Fruit fly (Drosophila melanogaster): ENCODE results near the gene hiro.

hiro gene

DNA sequence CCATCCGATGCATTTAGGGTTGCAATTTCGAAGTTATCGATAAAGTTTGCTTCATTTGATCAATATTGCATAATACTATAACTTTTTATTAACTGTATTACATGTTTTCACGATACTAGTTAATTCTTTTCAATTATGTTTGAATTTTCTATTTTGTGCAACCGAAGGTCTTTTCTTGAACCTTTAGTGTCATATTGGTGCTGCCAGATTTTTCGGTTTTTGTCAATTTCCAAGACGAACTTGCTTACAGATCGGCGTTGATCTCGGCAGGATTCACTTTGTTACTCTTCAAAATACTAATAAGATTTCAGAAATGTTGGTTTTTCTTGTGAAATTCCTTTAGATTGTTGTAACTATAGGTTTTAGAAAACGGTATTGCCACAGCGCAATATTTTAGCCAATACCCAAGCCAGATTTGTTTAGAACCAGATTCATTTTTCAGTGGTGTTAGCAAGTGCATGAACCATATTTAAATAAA lies 22.6 kb upstream of the hiro start, which contains the start of gene CkIIalpha-i3:
TSS of gene CkIIalpha-i3 (minus strand) at position 263 of the 478 bp plus-strand sequence.
- no peak for TF ChIP-seq Ets98B (GFP tag; IDR thresholded peaks at IDR 0.05)
- TF ChIP-seq fd96Ca (GFP tag; IDR thresholded peaks at IDR 0.05), result no peak
- no peak for TF ChIP-seq CG4496 (GFP tag; IDR thresholded peaks at IDR 0.05)
- TF ChIP-seq EcR (GFP tag; optimal IDR thresholded peaks at IDR 0.05), result no peak
- TF ChIP-seq CG12605 (GFP tag; IDR thresholded peaks at IDR 0.05), result no peak
- no peak for TF ChIP-seq CG8301 (tag; optimal IDR thresholded peaks at IDR 0.05)
- no peak for TF ChIP-seq rn (GFP tag; IDR thresholded peaks at IDR 0.05)
- TF ChIP-seq CG34367 (tag; optimal IDR thresholded peaks at IDR 0.05), result no peak
- TF ChIP-seq Pif1B (GFP tag; optimal IDR thresholded peaks at IDR 0.05), result no peak
- TF ChIP-seq CG32121 (GFP tag; IDR thresholded peaks at IDR 0.05), result no peak
- no peak for TF ChIP-seq gl (tag; optimal IDR thresholded peaks at IDR 0.05)
- no peak for TF ChIP-seq CG15710 (tag; optimal IDR thresholded peaks at IDR 0.05)

DNA sequence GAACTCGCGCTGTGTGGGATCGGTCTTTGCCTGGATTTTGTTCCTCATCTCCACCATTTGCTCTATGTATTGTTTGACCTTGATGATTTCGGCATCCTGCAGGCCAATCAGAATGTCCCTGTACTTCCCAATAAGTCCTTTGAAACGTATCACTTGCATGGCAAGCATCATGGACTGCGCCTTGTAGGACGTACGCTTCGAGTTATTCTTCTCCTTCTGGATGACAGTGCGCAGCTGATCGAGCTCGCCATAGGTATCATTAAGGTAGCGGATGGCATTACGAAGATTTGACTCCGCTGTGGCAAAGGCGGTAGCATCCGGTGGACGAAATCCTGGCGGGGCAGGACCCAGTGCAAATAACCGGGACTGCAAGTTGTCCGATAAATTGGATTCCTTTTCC lies 22.1 kb upstream of the hiro start:
- TF ChIP-seq EcR (GFP tag; optimal IDR thresholded peaks at IDR 0.05) (no peak), gl (tag; optimal IDR thresholded peaks at IDR 0.05) (no peak), rn (GFP tag; IDR thresholded peaks at IDR 0.05) (no peak), CG8159 (tag; optimal IDR thresholded peaks at IDR 0.05) (no peak), CG9948 (tag; optimal IDR thresholded peaks at IDR 0.05) (no peak), CG14655 (GFP tag; optimal IDR thresholded peaks at IDR 0.05) (no peak), CG17806 (tag; optimal IDR thresholded peaks at IDR 0.05) (no peak), CG13204 (GFP tag; optimal IDR thresholded peaks at IDR 0.05) (no peak), CG12605 (GFP tag; IDR thresholded peaks at IDR 0.05) (no peak), CG34367 (tag; optimal IDR thresholded peaks at IDR 0.05) (no peak), CG8301 (tag; optimal IDR thresholded peaks at IDR 0.05) (no peak), Pif1A (GFP tag; optimal IDR thresholded peaks at IDR 0.05) (no peak), D1 (tag; optimal IDR thresholded peaks at IDR 0.05) (no peak), CG32121 (GFP tag; IDR thresholded peaks at IDR 0.05) (no peak), Ets98B (GFP tag; IDR thresholded peaks at IDR 0.05) (no peak)

DNA sequence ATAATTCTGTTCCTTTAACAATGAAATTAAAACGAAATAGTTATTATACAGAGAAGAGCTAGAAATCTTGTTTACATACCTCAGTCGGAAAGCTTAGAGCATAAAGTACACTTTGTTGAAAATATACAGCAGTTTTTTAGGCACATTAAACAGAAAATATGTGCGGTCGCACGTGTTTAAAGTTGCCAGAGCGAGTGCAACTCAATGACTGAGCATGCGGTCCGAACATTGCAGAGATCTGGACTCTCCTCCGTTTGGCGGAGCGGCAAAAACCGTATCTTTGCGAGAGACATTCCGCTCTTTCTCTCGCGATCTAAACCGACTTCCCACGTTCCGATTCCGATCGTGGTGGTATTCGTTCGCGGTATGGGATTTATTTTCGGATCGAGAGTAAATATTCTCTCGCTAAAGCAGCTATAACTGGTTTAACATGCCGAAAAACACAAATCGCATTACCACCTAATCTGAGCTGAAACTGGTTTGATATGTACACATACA lies 20.3 kb upstream of the hiro start, which contains the start of gene CG13895:
TSS of gene CG13895 (minus strand) at position 214 of the 498 bp plus-strand sequence.
- TF ChIP-seq CG4496 (GFP tag; IDR thresholded peaks at IDR 0.05), result 0 out of 3 replicates have a peak, but pooled peaks have one; percentile 42
- TF ChIP-seq Pif1A (GFP tag; optimal IDR thresholded peaks at IDR 0.05), result no peak
- peak; percentile 20 for TF ChIP-seq EcR (GFP tag; optimal IDR thresholded peaks at IDR 0.05)

DNA sequence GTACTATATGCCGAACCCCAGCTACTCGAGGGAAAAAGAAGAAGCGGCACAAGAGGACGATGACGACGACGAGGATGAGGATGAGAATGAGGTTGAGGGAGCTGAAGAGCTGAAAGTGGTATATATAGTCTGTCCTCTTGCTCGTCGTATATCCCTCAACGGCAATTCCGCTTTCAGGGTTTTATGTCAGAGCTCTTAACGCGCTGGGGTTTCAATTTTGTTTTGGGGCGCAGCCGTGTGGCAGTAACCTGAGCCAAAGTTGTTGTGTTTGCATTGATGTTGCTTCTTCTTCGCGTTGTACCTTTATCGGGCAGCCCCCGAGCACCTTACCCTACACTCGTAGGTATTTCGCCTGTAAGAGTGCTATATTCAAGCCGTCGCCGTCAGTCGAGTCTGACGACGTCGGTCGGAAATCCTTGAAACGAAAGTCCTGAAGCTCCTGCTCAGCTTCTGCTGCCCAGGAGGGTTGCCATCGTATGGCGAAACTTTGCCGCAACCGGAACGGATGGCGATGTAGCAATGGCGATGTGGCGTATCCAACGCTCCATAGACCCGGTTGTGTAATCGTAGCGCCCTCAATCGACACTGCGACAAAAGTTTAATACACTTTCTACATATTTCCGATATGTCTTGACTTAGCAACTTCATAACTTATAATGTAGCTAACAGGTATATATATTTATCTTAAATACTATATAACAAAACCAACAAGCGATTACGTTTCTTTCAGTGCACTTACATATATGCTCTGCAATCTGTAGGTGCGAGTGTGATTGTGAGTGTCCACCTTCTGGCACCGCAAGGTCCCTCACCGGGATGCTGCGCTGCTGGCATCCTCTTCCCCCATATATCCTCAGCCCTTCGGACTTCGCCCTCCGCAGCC lies 17.1 kb upstream of the hiro start:
- TF ChIP-seq Pif1B (GFP tag; optimal IDR thresholded peaks at IDR 0.05) (no peak), CG34367 (tag; optimal IDR thresholded peaks at IDR 0.05) (peak; percentile 50), EcR (GFP tag; optimal IDR thresholded peaks at IDR 0.05) (no peak), gl (tag; optimal IDR thresholded peaks at IDR 0.05) (no peak), CG12605 (GFP tag; IDR thresholded peaks at IDR 0.05) (peak; percentile 49), D1 (tag; optimal IDR thresholded peaks at IDR 0.05) (no peak), CG14655 (GFP tag; optimal IDR thresholded peaks at IDR 0.05) (peak; percentile 53), Ets98B (GFP tag; IDR thresholded peaks at IDR 0.05) (peak; percentile 49), CG9948 (tag; optimal IDR thresholded peaks at IDR 0.05) (peak; percentile 47), rn (GFP tag; IDR thresholded peaks at IDR 0.05) (0 out of 2 replicates have a peak, but pooled peaks have one; percentile 39), CG10348 (GFP tag; IDR thresholded peaks at IDR 0.05) (no peak), CG4496 (GFP tag; IDR thresholded peaks at IDR 0.05) (peak; percentile 70; the same call in 2 of the 3 replicates), CG8301 (tag; optimal IDR thresholded peaks at IDR 0.05) (peak; percentile 40), Snoo (tag; optimal IDR thresholded peaks at IDR 0.05) (peak; percentile 30), CG17806 (tag; optimal IDR thresholded peaks at IDR 0.05) (peak; percentile 64), CG8159 (tag; optimal IDR thresholded peaks at IDR 0.05) (peak; percentile 72), fd96Ca (GFP tag; IDR thresholded peaks at IDR 0.05) (peak; percentile 45; the same call in 1 of the 3 replicates), CG32121 (GFP tag; IDR thresholded peaks at IDR 0.05) (peak; percentile 47; the same call in 1 of the 2 replicates), CG15710 (tag; optimal IDR thresholded peaks at IDR 0.05) (peak; percentile 63), CG13204 (GFP tag; optimal IDR thresholded peaks at IDR 0.05) (no peak), Pif1A (GFP tag; optimal IDR thresholded peaks at IDR 0.05) (peak; percentile 42)

DNA sequence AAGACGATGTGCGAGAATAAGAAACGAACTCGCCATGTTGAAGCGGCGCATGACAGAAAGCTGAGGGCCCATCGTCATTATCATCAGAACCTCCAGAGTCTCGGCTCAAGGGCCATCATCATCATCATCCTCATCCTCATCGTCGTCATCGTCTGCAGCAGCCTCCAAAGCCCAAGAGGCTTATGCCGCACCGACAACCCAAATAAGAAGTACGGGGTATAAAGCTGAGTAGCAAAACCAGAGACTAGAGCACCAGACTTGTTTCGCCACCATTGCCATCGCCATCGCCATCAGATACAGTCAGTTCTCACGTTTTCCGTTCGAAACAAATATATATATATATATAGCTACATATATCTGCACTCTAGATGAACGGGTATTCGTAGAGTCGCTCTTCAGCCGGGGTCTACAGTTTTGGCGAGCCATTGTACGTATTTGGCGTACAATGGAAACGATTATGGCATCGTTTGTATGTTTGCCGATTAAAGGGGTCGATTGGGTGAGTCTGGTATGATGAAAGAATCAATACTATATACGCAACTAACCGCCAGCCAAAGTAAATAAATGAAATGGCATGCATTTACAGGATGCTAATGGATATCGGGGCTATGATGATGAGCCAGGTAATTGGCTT lies 15.5 kb upstream of the hiro start:
- TF ChIP-seq CG10348 (GFP tag; IDR thresholded peaks at IDR 0.05) (no peak), EcR (GFP tag; optimal IDR thresholded peaks at IDR 0.05) (peak; percentile 12)

Measured in whole organism, pupa.